Worm (Caenorhabditis elegans) whole organism, late embryonic: Measurements from ENCODE around the gene C45E5.1.

Experiments
- C08G9.2 ChIP-seq: sonication (generic microtip); optimal IDR thresholded peaks from 2 replicates; lab custom pipeline; 2016; ENCODE audit warnings: mild to moderate bottlenecking, missing genetic modification characterization, moderate library complexity, missing compliant biosample characterization
- C38D4.7 ChIP-seq: fragments of 200-800 bp; sonication (Bioruptor generic); optimal IDR thresholded peaks from 2 replicates; lab custom pipeline; 2018; ENCODE audit warnings: mild to moderate bottlenecking, missing genetic modification characterization, moderate library complexity, missing compliant biosample characterization
- F13H6.1 ChIP-seq: sonication (generic microtip); optimal IDR thresholded peaks from 2 replicates; lab custom pipeline; 2016; ENCODE audit warnings: missing genetic modification characterization, missing compliant biosample characterization
- K09A11.1 ChIP-seq: sonication (generic microtip); optimal IDR thresholded peaks from 2 replicates; lab custom pipeline; 2017; ENCODE audit warnings: antibody characterized with exemption, mild to moderate bottlenecking, missing genetic modification characterization, missing compliant biosample characterization; ENCODE audit not compliant: insufficient read depth
- T23F11.4 ChIP-seq: fragments of 200-800 bp; sonication (Bioruptor generic); optimal IDR thresholded peaks from 2 replicates; lab custom pipeline; 2018; ENCODE audit warnings: mild to moderate bottlenecking, missing genetic modification characterization, missing compliant biosample characterization
- Y22D7AL.16 ChIP-seq: sonication (generic microtip); optimal IDR thresholded peaks from 2 replicates; lab custom pipeline; 2016; ENCODE audit warnings: missing genetic modification characterization, missing compliant biosample characterization
- ama-1 ChIP-seq: fragments of 150-350 bp; optimal IDR thresholded peaks from 2 replicates; lab custom pipeline; 2014
- ceh-19 ChIP-seq: fragments of 200-800 bp; sonication (Bioruptor generic); optimal IDR thresholded peaks from 2 replicates; lab custom pipeline; 2018; ENCODE audit warnings: mild to moderate bottlenecking, missing genetic modification characterization, missing compliant biosample characterization
- ceh-22 ChIP-seq: sonication (generic microtip); optimal IDR thresholded peaks from 2 replicates; lab custom pipeline; 2017; ENCODE audit warnings: missing biosample characterization, missing genetic modification characterization
- ceh-24 ChIP-seq: sonication (generic microtip); optimal IDR thresholded peaks from 2 replicates; lab custom pipeline; 2016; ENCODE audit warnings: mild to moderate bottlenecking, missing genetic modification characterization, missing compliant biosample characterization
- ceh-30 ChIP-seq: fragments of 150-350 bp; optimal IDR thresholded peaks from 2 replicates; lab custom pipeline; 2014; ENCODE audit warnings: missing biosample characterization, missing genetic modification characterization
- ceh-34 ChIP-seq: sonication (generic microtip); optimal IDR thresholded peaks from 2 replicates; lab custom pipeline; 2016; ENCODE audit warnings: mild to moderate bottlenecking, missing genetic modification characterization, missing compliant biosample characterization
- ceh-45 ChIP-seq: fragments of 200-800 bp; sonication (Bioruptor generic); IDR thresholded peaks from 2 replicates; pipeline ENCODE4 v1.3.6; 2022; ENCODE audit warnings: missing genetic modification reagents, missing genetic modification characterization, missing compliant biosample characterization
- ceh-48 ChIP-seq: sonication (generic microtip); optimal IDR thresholded peaks from 2 replicates; lab custom pipeline; 2016; ENCODE audit warnings: missing genetic modification characterization, inconsistent platforms, missing compliant biosample characterization
- ceh-6 ChIP-seq: fragments of 200-800 bp; sonication (Bioruptor generic); optimal IDR thresholded peaks from 2 replicates; lab custom pipeline; 2018; ENCODE audit warnings: mild to moderate bottlenecking, missing genetic modification characterization, missing compliant biosample characterization
- dmd-4 ChIP-seq: sonication (generic microtip); optimal IDR thresholded peaks from 2 replicates; lab custom pipeline; 2016; ENCODE audit warnings: borderline replicate concordance, missing genetic modification characterization, missing compliant biosample characterization
- elt-2 ChIP-seq: sonication (generic microtip); optimal IDR thresholded peaks from 2 replicates; lab custom pipeline; 2016; ENCODE audit warnings: missing genetic modification reagents, missing genetic modification characterization, missing compliant biosample characterization
- fax-1 ChIP-seq: sonication (generic microtip); optimal IDR thresholded peaks from 2 replicates; lab custom pipeline; 2016; ENCODE audit warnings: missing genotype, missing genetic modification characterization, missing compliant biosample characterization
- gmeb-2 ChIP-seq: sonication (generic microtip); optimal IDR thresholded peaks from 2 replicates; lab custom pipeline; 2016; ENCODE audit warnings: missing genetic modification characterization, inconsistent platforms, missing compliant biosample characterization
- hlh-13 ChIP-seq: fragments of 200-800 bp; sonication (Bioruptor generic); optimal IDR thresholded peaks from 2 replicates; lab custom pipeline; 2018; ENCODE audit warnings: mild to moderate bottlenecking, missing genetic modification characterization, missing compliant biosample characterization
- hlh-30 ChIP-seq: sonication (generic microtip); optimal IDR thresholded peaks from 2 replicates; lab custom pipeline; 2017; ENCODE audit warnings: antibody characterized with exemption, missing genetic modification characterization, missing compliant biosample characterization; ENCODE audit not compliant: insufficient read depth
- hlh-8 ChIP-seq: sonication (generic microtip); optimal IDR thresholded peaks from 2 replicates; lab custom pipeline; 2016; ENCODE audit warnings: missing genotype, missing genetic modification characterization, missing compliant biosample characterization
- lin-11 ChIP-seq: fragments of 200-800 bp; sonication (Bioruptor generic); optimal IDR thresholded peaks from 2 replicates; lab custom pipeline; 2018; ENCODE audit warnings: mild to moderate bottlenecking, missing genetic modification characterization, missing compliant biosample characterization
- madf-2 ChIP-seq: sonication (generic microtip); optimal IDR thresholded peaks from 2 replicates; lab custom pipeline; 2017; ENCODE audit warnings: missing genetic modification characterization, missing compliant biosample characterization
- mec-3 ChIP-seq: sonication (generic microtip); optimal IDR thresholded peaks from 2 replicates; lab custom pipeline; 2016; ENCODE audit warnings: borderline replicate concordance, missing genetic modification characterization, missing compliant biosample characterization
- nhr-11 ChIP-seq: fragments of 150-350 bp; optimal IDR thresholded peaks from 2 replicates; lab custom pipeline; 2014; ENCODE audit warnings: missing biosample characterization, missing genetic modification characterization
- nhr-232 ChIP-seq: sonication (generic microtip); optimal IDR thresholded peaks from 2 replicates; lab custom pipeline; 2016; ENCODE audit warnings: missing genetic modification characterization, missing compliant biosample characterization
- npax-4 ChIP-seq: sonication (generic microtip); optimal IDR thresholded peaks from 2 replicates; lab custom pipeline; 2016; ENCODE audit warnings: missing genetic modification characterization, missing compliant biosample characterization
- odd-2 ChIP-seq: sonication (generic microtip); optimal IDR thresholded peaks from 2 replicates; lab custom pipeline; 2017; ENCODE audit warnings: antibody characterized with exemption, mild to moderate bottlenecking, missing genetic modification characterization, missing compliant biosample characterization
- pag-3 ChIP-seq: sonication (generic microtip); optimal IDR thresholded peaks from 2 replicates; lab custom pipeline; 2016; ENCODE audit warnings: missing compliant biosample characterization, missing genetic modification characterization, borderline replicate concordance
- pat-9 ChIP-seq: fragments of 200-800 bp; sonication (Bioruptor generic); optimal IDR thresholded peaks from 2 replicates; lab custom pipeline; 2018; ENCODE audit warnings: mild to moderate bottlenecking, missing genetic modification characterization, moderate library complexity, missing compliant biosample characterization
- pax-1 ChIP-seq: fragments of 150-350 bp; optimal IDR thresholded peaks from 2 replicates; lab custom pipeline; 2014; ENCODE audit warnings: missing biosample characterization, missing genetic modification characterization
- pha-4 ChIP-seq: fragments of 150-350 bp; optimal IDR thresholded peaks from 2 replicates; lab custom pipeline; 2018; ENCODE audit warnings: missing biosample characterization, missing genetic modification reagents, missing genetic modification characterization
- pqm-1 ChIP-seq: sonication (generic microtip); optimal IDR thresholded peaks from 2 replicates; lab custom pipeline; 2016; ENCODE audit warnings: missing genetic modification characterization, missing compliant biosample characterization
- pros-1 ChIP-seq: fragments of 150-350 bp; optimal IDR thresholded peaks from 2 replicates; lab custom pipeline; 2014; ENCODE audit warnings: missing biosample characterization, missing genetic modification reagents, missing genetic modification characterization
- ref-2 ChIP-seq: sonication (generic microtip); optimal IDR thresholded peaks from 2 replicates; lab custom pipeline; 2016; ENCODE audit warnings: missing genetic modification characterization, missing compliant biosample characterization
- sox-2 ChIP-seq: fragments of 200-800 bp; sonication (Bioruptor generic); IDR thresholded peaks from 2 replicates; pipeline ENCODE4 v1.3.6; 2022; ENCODE audit warnings: missing genetic modification reagents, missing genetic modification characterization, missing compliant biosample characterization
- tbx-2 ChIP-seq: sonication (generic microtip); optimal IDR thresholded peaks from 2 replicates; lab custom pipeline; 2016; ENCODE audit warnings: missing genetic modification characterization, missing compliant biosample characterization
- unc-42 ChIP-seq: sonication (generic microtip); optimal IDR thresholded peaks from 2 replicates; lab custom pipeline; 2016; ENCODE audit warnings: missing genotype, missing genetic modification characterization, missing compliant biosample characterization
- unc-55 ChIP-seq: sonication (generic microtip); optimal IDR thresholded peaks from 2 replicates; lab custom pipeline; 2017; ENCODE audit warnings: missing biosample characterization, missing genetic modification reagents, missing genetic modification characterization
- ztf-16 ChIP-seq: sonication (generic microtip); optimal IDR thresholded peaks from 2 replicates; lab custom pipeline; 2017; ENCODE audit warnings: missing genetic modification characterization, missing compliant biosample characterization

The C45E5.1 gene

DNA sequence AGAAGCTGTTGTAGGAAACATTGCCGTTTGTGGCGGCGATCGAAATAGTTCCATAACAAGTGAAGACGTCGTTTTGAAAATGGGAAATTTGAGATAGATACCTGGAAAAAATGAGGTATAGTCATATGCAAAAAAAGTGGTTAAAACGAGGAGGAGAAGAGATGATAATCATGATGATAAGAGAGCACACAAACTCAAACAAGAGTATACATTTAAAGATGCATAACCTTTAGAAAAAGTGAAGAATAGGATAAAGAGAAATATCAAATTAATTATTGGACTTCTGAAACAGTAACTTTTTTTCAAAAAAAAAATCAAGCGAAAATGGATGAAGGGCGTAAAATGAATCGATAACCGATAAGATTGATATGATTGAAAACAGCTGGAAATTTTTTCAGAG is 13.6 kb downstream of the C45E5.1 start, which contains the start of gene nhr-46:
Gene nhr-46, minus strand, starts transcription at position 101 of the 400 bp plus-strand sequence.
- TF ChIP-seq npax-4 (tag; lab: Kevin White, UChicago) (no peak), pax-1 (tag; lab: Kevin White, UChicago) (no peak), ceh-45 (GFP tag; lab: Robert Waterston, UW) (no peak), unc-42 (tag; lab: Kevin White, UChicago) (no peak), F13H6.1 (tag; lab: Kevin White, UChicago) (no peak), T23F11.4 (GFP tag; lab: Kevin White, UChicago) (no peak)
- TF ChIP-seq, all 69 proteins: peak for 0

DNA sequence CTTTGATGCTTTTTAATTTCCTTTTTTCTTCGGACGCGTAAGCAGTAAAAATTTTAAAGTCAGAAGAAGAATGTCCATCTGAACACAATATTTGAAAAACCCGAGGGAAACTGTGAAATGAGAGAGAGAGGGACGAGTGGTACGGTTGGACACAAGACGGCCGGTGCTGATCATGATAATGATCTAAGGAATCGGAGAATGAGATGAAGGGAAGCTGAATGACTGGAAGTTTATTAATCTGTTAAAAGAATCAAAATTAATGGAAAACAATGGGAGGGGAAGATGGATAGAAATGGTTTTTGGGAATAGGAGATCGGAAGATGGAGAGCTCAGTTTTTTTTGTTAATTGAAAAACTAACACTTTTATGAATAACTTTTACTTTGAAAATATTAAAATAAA is 14.5 kb downstream of the C45E5.1 start:
- TF ChIP-seq ceh-34 (tag; lab: Kevin White, UChicago) (no peak), pha-4 (tag; lab: Kevin White, UChicago) (no peak), hlh-13 (GFP tag; lab: Kevin White, UChicago) (no peak), C08G9.2 (tag; lab: Kevin White, UChicago) (no peak), ama-1 (lab: Kevin White, UChicago) (no peak), dmd-4 (no peak), gmeb-2 (no peak), unc-55 (GFP tag; lab: Kevin White, UChicago) (no peak), ref-2 (tag; lab: Kevin White, UChicago) (no peak), ceh-19 (no peak), Y22D7AL.16 (no peak), F13H6.1 (tag; lab: Kevin White, UChicago) (no peak), fax-1 (tag; lab: Kevin White, UChicago) (no peak), hlh-30 (tag; lab: Kevin White, UChicago) (no peak), pros-1 (no peak), ceh-48 (tag; lab: Kevin White, UChicago) (no peak)

DNA sequence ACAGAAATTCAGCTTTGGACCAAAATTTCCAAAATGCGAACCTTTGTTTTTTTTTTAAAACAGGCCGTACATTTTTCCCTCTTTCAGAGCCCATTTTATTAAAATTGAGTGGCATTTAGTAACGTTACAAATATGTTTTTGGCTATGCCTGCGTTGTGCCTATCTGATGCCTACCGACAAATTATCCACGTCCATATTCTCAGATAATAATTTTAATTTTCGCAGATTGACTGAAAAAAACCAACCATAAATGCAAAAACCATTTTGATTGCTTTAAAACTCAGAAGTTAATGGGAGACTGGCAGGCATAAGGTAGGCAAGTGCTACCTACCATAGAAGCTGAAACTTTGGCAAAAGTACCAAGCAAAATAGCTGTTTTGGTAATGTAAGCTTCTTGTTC is 16.5 kb downstream of the C45E5.1 start:
- TF ChIP-seq pag-3 (tag; lab: Kevin White, UChicago) (no peak), nhr-11 (tag; lab: Kevin White, UChicago) (no peak), pqm-1 (no peak), gmeb-2 (no peak), mec-3 (tag; lab: Kevin White, UChicago) (no peak), C38D4.7 (GFP tag; lab: Kevin White, UChicago) (no peak), ztf-16 (tag; lab: Kevin White, UChicago) (no peak), lin-11 (tag; lab: Kevin White, UChicago) (no peak), ceh-22 (no peak), ceh-24 (tag; lab: Kevin White, UChicago) (no peak), K09A11.1 (tag; lab: Kevin White, UChicago) (no peak), npax-4 (tag; lab: Kevin White, UChicago) (no peak), ceh-19 (no peak), nhr-232 (tag; lab: Kevin White, UChicago) (no peak), T23F11.4 (GFP tag; lab: Kevin White, UChicago) (no peak), pax-1 (tag; lab: Kevin White, UChicago) (no peak), hlh-13 (GFP tag; lab: Kevin White, UChicago) (no peak), ceh-6 (GFP tag; lab: Kevin White, UChicago) (no peak)

DNA sequence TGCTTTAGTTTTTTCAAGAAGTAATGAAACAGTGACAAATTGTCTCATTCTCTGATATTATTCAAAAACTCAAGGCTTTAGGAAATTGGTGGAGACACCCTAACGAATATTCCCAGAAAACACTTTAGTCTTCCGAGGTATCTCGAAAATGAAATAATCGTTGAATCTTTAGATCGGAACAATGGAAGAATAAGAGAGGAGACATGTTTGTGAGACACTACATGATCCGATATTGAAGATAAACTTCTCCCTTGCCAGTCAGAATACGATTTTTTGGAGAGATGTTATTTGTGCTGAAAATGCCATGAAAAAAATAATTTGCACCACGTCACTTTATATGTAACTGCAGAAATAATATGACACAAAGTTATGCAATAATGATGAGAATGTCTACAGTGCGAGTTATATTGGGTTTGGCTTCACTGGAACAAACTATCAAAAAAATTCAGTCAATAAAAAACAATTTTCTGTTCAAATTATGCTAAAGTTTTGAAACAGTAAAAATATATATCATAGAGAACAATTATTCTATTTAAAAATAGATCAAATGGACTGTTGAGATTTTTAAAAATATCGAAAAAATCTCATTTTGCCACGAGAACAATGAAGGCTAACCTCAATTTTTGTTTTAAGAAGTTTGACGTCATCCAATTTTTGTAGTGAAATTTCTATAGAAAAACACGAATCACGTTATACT is 17.2 kb downstream of the C45E5.1 start:
- TF ChIP-seq gmeb-2 (no peak), hlh-8 (tag; lab: Kevin White, UChicago) (no peak), npax-4 (tag; lab: Kevin White, UChicago) (no peak), elt-2 (tag; lab: Kevin White, UChicago) (no peak), madf-2 (no peak), pros-1 (no peak), ceh-30 (tag; lab: Kevin White, UChicago) (no peak), K09A11.1 (tag; lab: Kevin White, UChicago) (no peak), nhr-232 (tag; lab: Kevin White, UChicago) (no peak), odd-2 (tag; lab: Kevin White, UChicago) (no peak), C08G9.2 (tag; lab: Kevin White, UChicago) (no peak), sox-2 (GFP tag; lab: Robert Waterston, UW) (no peak), hlh-13 (GFP tag; lab: Kevin White, UChicago) (no peak), pag-3 (tag; lab: Kevin White, UChicago) (no peak), tbx-2 (no peak), pat-9 (tag; lab: Kevin White, UChicago) (no peak)
